Fruit fly (Drosophila melanogaster): Measurements from ENCODE around the gene bowl.
A peak's percentile ranks its signal among the peaks of the same experiment; 100 is the strongest.

The bowl gene

DNA sequence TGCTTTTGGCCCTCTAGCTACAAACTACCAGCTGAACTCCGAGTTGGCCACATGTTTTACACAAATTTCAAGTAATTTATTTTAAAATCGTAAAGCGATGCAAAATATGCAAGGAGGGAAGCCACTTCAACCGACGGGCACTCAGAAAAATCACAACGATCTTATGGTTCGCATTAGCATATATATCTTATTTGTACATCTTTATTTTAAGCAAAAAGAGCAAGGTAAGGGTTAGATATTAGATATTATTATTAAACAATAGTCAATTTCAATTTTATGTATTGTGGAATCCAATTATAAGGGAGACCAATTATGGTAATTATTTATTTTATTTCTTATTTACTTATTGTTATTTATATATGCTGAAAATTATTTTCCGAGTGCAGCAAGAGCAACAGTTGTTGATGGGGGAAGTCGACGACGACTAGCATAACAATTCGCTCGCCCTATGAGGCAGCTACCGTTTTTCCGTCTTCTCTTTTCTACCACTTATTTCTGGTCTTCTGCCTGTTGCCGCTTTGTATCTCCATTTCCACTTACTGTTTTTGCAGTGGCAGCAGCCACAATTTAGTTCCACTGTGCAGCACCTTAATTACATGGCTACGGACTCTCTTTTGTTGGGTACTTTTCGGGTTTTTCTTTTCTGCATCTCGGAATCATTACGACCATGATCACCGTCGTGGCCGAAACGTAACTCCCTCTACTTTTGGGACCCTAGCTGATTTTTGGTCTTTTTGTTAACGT is 1.6 kb upstream of the bowl start (continued):
- TF ChIP-seq Sox102F (GFP tag; optimal IDR thresholded peaks at IDR 0.05) (peak; percentile 79), gcm2 (GFP tag; optimal IDR thresholded peaks at IDR 0.05) (peak; percentile 2), ase (GFP tag; IDR thresholded peaks at IDR 0.05) (no peak), CG9876 (GFP tag; optimal IDR thresholded peaks at IDR 0.05) (no peak), CG17328 (GFP tag; IDR thresholded peaks at IDR 0.05) (no peak; the same call in 1 of the 2 replicates), CG31224 (GFP tag; IDR thresholded peaks at IDR 0.05) (peak; percentile 39; the same call in 1 of the 2 replicates), pros (GFP tag; optimal IDR thresholded peaks at IDR 0.05) (peak; percentile 58), ATbp (GFP tag; optimal IDR thresholded peaks at IDR 0.05) (peak; percentile 55), CG1233 (GFP tag; optimal IDR thresholded peaks at IDR 0.05) (no peak), HLH4C (GFP tag; IDR thresholded peaks at IDR 0.05; ENCODE audit: partially characterized antibody) (no peak), en (GFP tag; optimal IDR thresholded peaks at IDR 0.05) (no peak), CG13424 (tag; optimal IDR thresholded peaks at IDR 0.05) (peak; percentile 67), CG8281 (tag; optimal IDR thresholded peaks at IDR 0.05) (no peak), Hr78 (GFP tag; optimal IDR thresholded peaks at IDR 0.05) (peak in 1 of 2 experiments; percentile 53), scrt (GFP tag; optimal IDR thresholded peaks at IDR 0.05) (peak; percentile 15), cas (GFP tag; IDR thresholded peaks at IDR 0.05) (no peak), ftz-f1 (GFP tag; optimal IDR thresholded peaks at IDR 0.05) (no peak), CG12391 (tag; optimal IDR thresholded peaks at IDR 0.05) (peak; percentile 77), gfzf (GFP tag; optimal IDR thresholded peaks at IDR 0.05) (no peak), hbn (GFP tag; IDR thresholded peaks at IDR 0.05; ENCODE audit: partially characterized antibody) (no peak), Hr39 (optimal IDR thresholded peaks at IDR 0.05) (no peak), CG4854 (GFP tag; optimal IDR thresholded peaks at IDR 0.05) (no peak), vvl (GFP tag; IDR thresholded peaks at IDR 0.05) (peak; percentile 83), mam (GFP tag; optimal IDR thresholded peaks at IDR 0.05) (no peak), Deaf1 (tag; optimal IDR thresholded peaks at IDR 0.05) (peak; percentile 3), Mad (GFP tag; optimal IDR thresholded peaks at IDR 0.05) (no peak), tio (GFP tag; optimal IDR thresholded peaks at IDR 0.05) (peak; percentile 34), Dad (GFP tag; optimal IDR thresholded peaks at IDR 0.05) (no peak), seq (GFP tag; IDR thresholded peaks at IDR 0.05) (no peak), CG13775 (GFP tag; optimal IDR thresholded peaks at IDR 0.05) (peak; percentile 37), CG2712 (tag; optimal IDR thresholded peaks at IDR 0.05) (peak; percentile 85), HLH54F (GFP tag; optimal IDR thresholded peaks at IDR 0.05) (no peak), CoRest (tag; optimal IDR thresholded peaks at IDR 0.05) (peak; percentile 62), CG6272 (GFP tag; IDR thresholded peaks at IDR 0.05) (no peak), CG11696 (GFP tag; IDR thresholded peaks at IDR 0.05) (no peak), CG32772 (GFP tag; IDR thresholded peaks at IDR 0.05) (0 out of 2 replicates have a peak, but pooled peaks have one; percentile 13), CG15601 (tag; optimal IDR thresholded peaks at IDR 0.05) (peak; percentile 70), br (optimal IDR thresholded peaks at IDR 0.05) (no peak), Hr51 (GFP tag; optimal IDR thresholded peaks at IDR 0.05) (peak in 1 of 2 experiments; percentile 78), Opbp (GFP tag; IDR thresholded peaks at IDR 0.05; ENCODE audit: partially characterized antibody) (no peak), ara (GFP tag; IDR thresholded peaks at IDR 0.05) (no peak; the same call in 1 of the 2 replicates), Ravus (GFP tag; IDR thresholded peaks at IDR 0.05) (no peak), ash1 (GFP tag; optimal IDR thresholded peaks at IDR 0.05) (no peak), zf30C (GFP tag; optimal IDR thresholded peaks at IDR 0.05) (peak; percentile 70), chif (GFP tag; optimal IDR thresholded peaks at IDR 0.05) (peak in 1 of 2 experiments; percentile 10), CG4328 (GFP tag; optimal IDR thresholded peaks at IDR 0.05) (no peak), emc (GFP tag; optimal IDR thresholded peaks at IDR 0.05) (no peak), CG3281 (GFP tag; optimal IDR thresholded peaks at IDR 0.05) (no peak), Hr3 (GFP tag; optimal IDR thresholded peaks at IDR 0.05) (peak; percentile 11), Drgx (GFP tag; IDR thresholded peaks at IDR 0.05) (0 out of 2 replicates have a peak, but pooled peaks have one; percentile 27)

Measured in whole organism, embryonic.